Fruit fly (Drosophila melanogaster): ENCODE data around the gene hdm.

DNA sequence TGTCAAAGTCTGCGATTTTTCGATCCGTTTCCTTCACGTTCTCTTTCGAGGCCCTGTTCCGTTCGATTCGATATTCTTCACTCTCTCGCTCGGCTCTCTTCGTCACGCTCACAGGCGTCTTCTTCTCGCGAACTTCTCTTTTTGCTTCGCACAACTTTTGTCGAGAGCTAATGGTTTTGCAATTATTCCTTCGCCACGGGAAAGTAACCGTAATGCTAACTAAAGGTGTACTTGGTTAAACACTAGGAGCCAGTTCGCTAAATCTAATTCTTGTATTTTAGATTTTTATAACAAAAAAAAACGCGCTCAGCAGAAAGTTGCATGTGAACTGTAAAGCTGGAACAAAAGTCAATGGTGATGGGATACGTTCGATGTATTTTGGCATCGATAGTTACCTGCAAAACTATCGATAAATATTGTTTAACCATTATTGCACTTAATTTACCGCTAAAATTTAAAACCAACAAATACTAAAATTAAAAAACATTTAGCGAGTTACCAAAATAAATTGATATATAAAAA lies 11.2 kb upstream of the hdm start, which contains the start of gene mahe:
- TF ChIP-seq bsh (GFP tag; optimal IDR thresholded peaks at IDR 0.05) (no peak), fd102C (GFP tag; optimal IDR thresholded peaks at IDR 0.05) (no peak), Dfd (GFP tag; optimal IDR thresholded peaks at IDR 0.05) (no peak), Doc3 (GFP tag; IDR thresholded peaks at IDR 0.05; ENCODE audit: partially characterized antibody) (peak; percentile 71)
